Fruit fly (Drosophila melanogaster) whole organism, adult: ENCODE data around the gene RecQ4.

Experiments used
- ovo ChIP-seq: fragments of 200-800 bp; sonication (Bioruptor generic); optimal IDR thresholded peaks from 2 replicates; lab custom pipeline; 2016; ENCODE audit warnings: missing biosample characterization, missing genetic modification characterization
- tj ChIP-seq: fragments of 200-800 bp; sonication (Bioruptor generic); optimal IDR thresholded peaks from 3 replicates; lab custom pipeline; 2017; ENCODE audit warnings: missing biosample characterization, mild to moderate bottlenecking, missing genetic modification characterization, moderate library complexity

dm6 chr3L:8153206-8153996 is 22.4 kb downstream of the RecQ4 start:
- TF ChIP-seq ovo (GFP tag; lab: Kevin White, UChicago) (no peak), tj (peak; percentile 16)
